Worm (Caenorhabditis elegans): ENCODE data around the gene F55D10.4.

DNA sequence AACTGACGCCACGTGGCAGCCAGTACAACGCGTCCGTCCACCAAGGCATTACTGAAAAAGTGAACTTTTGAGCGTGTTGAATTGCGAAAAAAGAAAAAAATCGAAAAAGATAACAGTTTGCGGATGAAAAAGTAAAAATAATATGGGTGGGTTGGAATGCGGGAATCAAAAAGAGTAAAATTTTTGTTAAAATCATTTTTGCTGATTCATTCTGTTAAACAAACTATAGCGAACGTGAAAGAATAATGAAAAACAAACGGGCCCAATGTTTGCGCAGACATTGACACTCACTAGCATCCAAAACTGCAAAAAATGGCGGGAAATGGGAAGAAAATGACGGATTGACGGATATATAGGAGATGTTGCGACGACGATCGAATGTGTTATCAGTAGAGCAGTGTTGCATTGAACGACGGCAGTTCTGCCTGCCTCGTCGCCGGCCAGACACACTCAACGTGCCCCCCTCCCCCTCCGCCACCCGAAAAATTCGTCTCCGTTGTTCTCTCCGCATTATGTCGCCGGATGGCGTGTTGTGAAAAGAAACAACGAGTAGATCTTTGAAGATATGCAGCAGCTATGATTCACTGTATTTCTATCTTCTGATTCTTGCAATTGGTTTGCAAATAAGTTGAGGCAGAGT, 20.9 kb downstream of the F55D10.4 start, which contains the start of gene hyl-2:
- TF ChIP-seq aly-1 (tag; optimal IDR thresholded peaks at IDR 0.05) (no peak), ets-7 (tag; optimal IDR thresholded peaks at IDR 0.05) (no peak), hmg-4 (GFP tag; optimal IDR thresholded peaks at IDR 0.05) (peak; percentile 47), ama-1 (optimal IDR thresholded peaks at IDR 0.05) (no peak), tbx-11 (GFP tag; IDR thresholded peaks at IDR 0.05) (no peak), sea-1 (GFP tag; conservative IDR thresholded peaks at IDR 0.05) (no peak), tra-4 (tag; optimal IDR thresholded peaks at IDR 0.05) (no peak)
